Worm (Caenorhabditis elegans) whole organism, L2 larva: ENCODE data around the gene nhr-115.
A peak's percentile ranks its signal among the peaks of the same experiment; 100 is the strongest.

ENCODE experiments used
- alr-1 ChIP-seq: fragments of 150-350 bp; optimal IDR thresholded peaks from 2 replicates; lab custom pipeline; 2014; ENCODE audit warnings: missing biosample characterization, missing genetic modification characterization
- ama-1 ChIP-seq: fragments of 150-350 bp; optimal IDR thresholded peaks from 2 replicates; lab custom pipeline; 2018; ENCODE audit warnings: inconsistent platforms
- ceh-82 ChIP-seq: fragments of 150-350 bp; optimal IDR thresholded peaks from 2 replicates; lab custom pipeline; 2014; ENCODE audit warnings: missing biosample characterization, missing genetic modification characterization
- fos-1 ChIP-seq: fragments of 150-350 bp; optimal IDR thresholded peaks from 2 replicates; lab custom pipeline; 2014; ENCODE audit warnings: missing biosample characterization, missing genetic modification characterization
- mab-5 ChIP-seq: fragments of 150-350 bp; optimal IDR thresholded peaks from 2 replicates; lab custom pipeline; 2014; ENCODE audit warnings: missing biosample characterization, missing genetic modification characterization
- mdl-1 ChIP-seq, 2 experiments: fragments of 150-350 bp in 1 of 2; sonication (generic microtip) in 1 of 2; optimal IDR thresholded peaks; 2 replicates each; lab custom pipeline; 2017; ENCODE audit warnings: missing biosample characterization in 2 of 2, missing genetic modification characterization in 2 of 2
- nhr-23 ChIP-seq: fragments of 150-350 bp; optimal IDR thresholded peaks from 2 replicates; lab custom pipeline; 2014; ENCODE audit warnings: missing biosample characterization, missing genetic modification reagents, missing genetic modification characterization
- snpc-4 ChIP-seq: fragments of 150-350 bp; optimal IDR thresholded peaks from 2 replicates; lab custom pipeline; 2014; ENCODE audit warnings: missing biosample characterization, missing genetic modification characterization
- unc-39 ChIP-seq: fragments of 150-350 bp; optimal IDR thresholded peaks from 2 replicates; lab custom pipeline; 2014; ENCODE audit warnings: missing biosample characterization, missing genetic modification characterization
- unc-55 ChIP-seq: fragments of 150-350 bp; sonication (generic microtip); optimal IDR thresholded peaks from 3 replicates; lab custom pipeline; 2014; ENCODE audit warnings: missing biosample characterization, missing genetic modification reagents, missing genetic modification characterization
- unc-62 ChIP-seq: fragments of 150-350 bp; optimal IDR thresholded peaks from 2 replicates; lab custom pipeline; 2014; ENCODE audit warnings: missing biosample characterization, missing genetic modification reagents, missing genetic modification characterization
- zag-1 ChIP-seq: fragments of 150-350 bp; optimal IDR thresholded peaks from 2 replicates; lab custom pipeline; 2014; ENCODE audit warnings: missing biosample characterization, missing genetic modification characterization
- ztf-1 ChIP-seq: fragments of 200-800 bp; sonication (Bioruptor generic); conservative IDR thresholded peaks from 2 replicates; pipeline ENCODE4 v1.3.6; 2022; ENCODE audit warnings: missing genetic modification characterization, missing compliant biosample characterization
- ztf-4 ChIP-seq: fragments of 150-350 bp; optimal IDR thresholded peaks from 2 replicates; lab custom pipeline; 2014; ENCODE audit warnings: missing biosample characterization, missing genetic modification characterization

ce11 chrV:2259750-2260149 is 32.6 kb upstream of the nhr-115 start, which contains the start of gene nhr-182:
- TF ChIP-seq unc-55 (GFP tag; lab: Kevin White, UChicago): no peak
- TF ChIP-seq fos-1 (tag; lab: Kevin White, UChicago): peak; percentile 18
- no peak for TF ChIP-seq unc-62 (GFP tag; lab: Kevin White, UChicago)
- no peak for TF ChIP-seq snpc-4 (tag; lab: Kevin White, UChicago)
- no peak for TF ChIP-seq alr-1 (tag; lab: Kevin White, UChicago)
- no peak for TF ChIP-seq mdl-1 (tag; optimal IDR thresholded peaks at IDR 0.05; lab: Kevin White, UChicago)
- no peak for TF ChIP-seq zag-1
- no peak for TF ChIP-seq ztf-1
- TF ChIP-seq ztf-4 (tag; lab: Kevin White, UChicago): no peak
- TF ChIP-seq nhr-23 (tag; lab: Kevin White, UChicago): no peak
- TF ChIP-seq ceh-82 (tag; lab: Kevin White, UChicago): no peak
- TF ChIP-seq unc-39: no peak
- TF ChIP-seq mab-5 (tag; lab: Kevin White, UChicago): no peak
- TF ChIP-seq ama-1 (lab: Kevin White, UChicago): no peak
